Fruit fly (Drosophila melanogaster): ENCODE data around the gene Obp18a.

Gene Obp18a

dm6 chrX:19153288-19154130 is 17.8 kb upstream of the Obp18a start (continued):
- TF ChIP-seq NC2β (GFP tag; optimal IDR thresholded peaks at IDR 0.05) (no peak), HLH4C (GFP tag; IDR thresholded peaks at IDR 0.05; ENCODE audit: partially characterized antibody) (peak; percentile 28; the same call in 1 of the 3 replicates), CG18011 (GFP tag; optimal IDR thresholded peaks at IDR 0.05) (peak; percentile 22), CG12942 (GFP tag; optimal IDR thresholded peaks at IDR 0.05) (no peak), mirr (GFP tag; optimal IDR thresholded peaks at IDR 0.05) (peak; percentile 40), exex (tag; optimal IDR thresholded peaks at IDR 0.05) (peak; percentile 51), CG11723 (GFP tag; optimal IDR thresholded peaks at IDR 0.05) (no peak), CG11085 (GFP tag; IDR thresholded peaks at IDR 0.05) (no peak), CG31388 (GFP tag; optimal IDR thresholded peaks at IDR 0.05) (no peak), amos (GFP tag; IDR thresholded peaks at IDR 0.05; ENCODE audit: partially characterized antibody) (peak; percentile 44; the same call in 1 of the 2 replicates), Mad (GFP tag; optimal IDR thresholded peaks at IDR 0.05) (peak; percentile 22), pnt (GFP tag; optimal IDR thresholded peaks at IDR 0.05) (no peak), CG8924 (tag; optimal IDR thresholded peaks at IDR 0.05) (peak; percentile 8), CG4707 (GFP tag; optimal IDR thresholded peaks at IDR 0.05) (no peak), Hmr (GFP tag; optimal IDR thresholded peaks at IDR 0.05) (peak; percentile 9), zfh1 (GFP tag; IDR thresholded peaks at IDR 0.05) (0 out of 3 replicates have a peak, but pooled peaks have one; percentile 15), Dfd (GFP tag; optimal IDR thresholded peaks at IDR 0.05) (no peak), rib (GFP tag; IDR thresholded peaks at IDR 0.05) (peak; percentile 83; the same call in 1 of the 2 replicates), Dek (tag; optimal IDR thresholded peaks at IDR 0.05) (no peak), CG5180 (GFP tag; optimal IDR thresholded peaks at IDR 0.05) (peak; percentile 6), sna (GFP tag; IDR thresholded peaks at IDR 0.05; ENCODE audit: partially characterized antibody) (0 out of 2 replicates have a peak, but pooled peaks have one; percentile 34), Adf1 (GFP tag; IDR thresholded peaks at IDR 0.05) (peak; percentile 82), CG17829 (tag; optimal IDR thresholded peaks at IDR 0.05) (peak; percentile 22), btn (GFP tag; optimal IDR thresholded peaks at IDR 0.05) (peak; percentile 6), CG1603 (tag; optimal IDR thresholded peaks at IDR 0.05) (peak; percentile 2), CG12299 (tag; optimal IDR thresholded peaks at IDR 0.05) (peak; percentile 7), Aef1 (GFP tag; IDR thresholded peaks at IDR 0.05) (peak; percentile 54; the same call in 1 of the 3 replicates), Trl (optimal IDR thresholded peaks at IDR 0.05) (peak; percentile 83 to 92), Trl (GFP tag; optimal IDR thresholded peaks at IDR 0.05) (no peak), CG1832 (GFP tag; optimal IDR thresholded peaks at IDR 0.05) (peak; percentile 38), CG18599 (GFP tag; optimal IDR thresholded peaks at IDR 0.05) (peak; percentile 48), Spps (tag; optimal IDR thresholded peaks at IDR 0.05) (no peak), sens (GFP tag) (peak; percentile 80), Ssrp (tag; optimal IDR thresholded peaks at IDR 0.05) (no peak), row (GFP tag; IDR thresholded peaks at IDR 0.05) (peak; percentile 6; the same call in 1 of the 3 replicates), CG6175 (GFP tag; IDR thresholded peaks at IDR 0.05) (peak; percentile 90), bcd (GFP tag; optimal IDR thresholded peaks at IDR 0.05) (no peak), Dref (GFP tag; IDR thresholded peaks at IDR 0.05) (0 out of 2 replicates have a peak, but pooled peaks have one; percentile 29), cg (GFP tag; optimal IDR thresholded peaks at IDR 0.05) (peak; percentile 63), CG6791 (GFP tag; IDR thresholded peaks at IDR 0.05; ENCODE audit: partially characterized antibody) (0 out of 3 replicates have a peak, but pooled peaks have one; percentile 17), Fer1 (GFP tag; optimal IDR thresholded peaks at IDR 0.05) (peak; percentile 29), NFAT (GFP tag; IDR thresholded peaks at IDR 0.05) (peak; percentile 32; the same call in 1 of the 2 replicates), chinmo (GFP tag; IDR thresholded peaks at IDR 0.05; ENCODE audit: partially characterized antibody) (peak; percentile 94), Med (GFP tag) (peak; percentile 80), hbn (GFP tag; IDR thresholded peaks at IDR 0.05; ENCODE audit: partially characterized antibody) (peak; percentile 28; the same call in 1 of the 2 replicates), inv (GFP tag; IDR thresholded peaks at IDR 0.05; ENCODE audit: partially characterized antibody) (no peak), lola (GFP tag; optimal IDR thresholded peaks at IDR 0.05) (no peak)
